Fruit fly (Drosophila melanogaster) whole organism, embryonic: ENCODE measurements around the gene gry.

Experiments used
- Atf-2 ChIP-seq: fragments of 200-800 bp; sonication (Bioruptor generic); optimal IDR thresholded peaks from 2 replicates; lab custom pipeline; 2016; ENCODE audit warnings: missing biosample characterization, missing genetic modification characterization
- BtbVII ChIP-seq: fragments of 200-800 bp; sonication (Bioruptor generic); optimal IDR thresholded peaks from 3 replicates; lab custom pipeline; 2017; ENCODE audit warnings: missing biosample characterization, mild to moderate bottlenecking, missing genetic modification characterization
- Bteb2 ChIP-seq: fragments of 200-800 bp; sonication (Bioruptor generic); optimal IDR thresholded peaks from 2 replicates; lab custom pipeline; 2016; ENCODE audit warnings: missing biosample characterization, missing genetic modification characterization
- CG10321 ChIP-seq: fragments of 200-800 bp; sonication (Bioruptor generic); IDR thresholded peaks from 2 replicates; pipeline ENCODE4 v1.3.6; 2022; ENCODE audit warnings: missing biosample characterization, missing genetic modification characterization
- CG10979 ChIP-seq: fragments of 200-800 bp; sonication (Bioruptor generic); optimal IDR thresholded peaks from 2 replicates; lab custom pipeline; 2018; ENCODE audit warnings: missing biosample characterization, mild to moderate bottlenecking, missing genetic modification characterization, moderate library complexity
- CG11504 ChIP-seq: fragments of 200-800 bp; sonication (Bioruptor generic); optimal IDR thresholded peaks from 3 replicates; lab custom pipeline; 2019; ENCODE audit warnings: missing biosample characterization, mild to moderate bottlenecking, missing genetic modification characterization, moderate library complexity
- CG14014 ChIP-seq: fragments of 200-800 bp; sonication (Bioruptor generic); IDR thresholded peaks from 2 replicates; pipeline ENCODE4 v1.3.6; 2022; ENCODE audit warnings: missing biosample characterization, missing genetic modification characterization
- CG1647 ChIP-seq: fragments of 200-800 bp; sonication (Bioruptor generic); optimal IDR thresholded peaks from 3 replicates; lab custom pipeline; 2016; ENCODE audit warnings: missing biosample characterization, missing genetic modification characterization
- CG17912 ChIP-seq: fragments of 200-800 bp; sonication (Bioruptor generic); optimal IDR thresholded peaks from 2 replicates; lab custom pipeline; 2018; ENCODE audit warnings: missing biosample characterization, mild to moderate bottlenecking, missing genetic modification characterization
- CG33557 ChIP-seq: fragments of 200-800 bp; sonication (Bioruptor generic); optimal IDR thresholded peaks from 2 replicates; lab custom pipeline; 2019; ENCODE audit warnings: missing biosample characterization, mild to moderate bottlenecking, missing genetic modification characterization, moderate library complexity
- CG42726 ChIP-seq: fragments of 200-800 bp; sonication (Bioruptor generic); IDR thresholded peaks from 2 replicates; pipeline ENCODE4 v1.3.6; 2022; ENCODE audit warnings: missing biosample characterization, missing genetic modification characterization; ENCODE audit not compliant: partially characterized antibody
- CG4282 ChIP-seq: fragments of 200-800 bp; sonication (Bioruptor generic); optimal IDR thresholded peaks from 2 replicates; lab custom pipeline; 2016; ENCODE audit warnings: missing biosample characterization, missing genetic modification characterization
- CG4617 ChIP-seq: fragments of 200-800 bp; sonication (Bioruptor generic); optimal IDR thresholded peaks from 3 replicates; lab custom pipeline; 2016; ENCODE audit warnings: missing biosample characterization, missing genetic modification characterization, borderline replicate concordance
- CG4730 ChIP-seq: fragments of 200-800 bp; sonication (Bioruptor generic); IDR thresholded peaks from 2 replicates; pipeline ENCODE4 v1.3.6; 2022; ENCODE audit warnings: missing biosample characterization, missing genetic modification characterization
- CG6689 ChIP-seq: fragments of 200-800 bp; sonication (Bioruptor generic); IDR thresholded peaks from 2 replicates; pipeline ENCODE4 v1.3.6; 2022; ENCODE audit warnings: missing biosample characterization, missing genetic modification characterization
- CG7745 ChIP-seq: fragments of 200-800 bp; sonication (Bioruptor generic); optimal IDR thresholded peaks from 2 replicates; lab custom pipeline; 2018; ENCODE audit warnings: missing biosample characterization, mild to moderate bottlenecking, missing genetic modification characterization, moderate library complexity
- CG9797 ChIP-seq: fragments of 200-800 bp; sonication (Bioruptor generic); optimal IDR thresholded peaks from 3 replicates; lab custom pipeline; 2018; ENCODE audit warnings: missing biosample characterization, mild to moderate bottlenecking, missing genetic modification characterization
- Chrac-16 ChIP-seq: fragments of 200-800 bp; sonication (Bioruptor generic); optimal IDR thresholded peaks from 3 replicates; lab custom pipeline; 2016; ENCODE audit warnings: missing biosample characterization, missing genetic modification characterization
- CoRest ChIP-seq: fragments of 200-800 bp; sonication (Bioruptor generic); optimal IDR thresholded peaks from 3 replicates; lab custom pipeline; 2018; ENCODE audit warnings: missing biosample characterization, mild to moderate bottlenecking, missing genetic modification characterization, moderate library complexity
- Dek ChIP-seq: fragments of 200-800 bp; sonication (Bioruptor generic); optimal IDR thresholded peaks from 3 replicates; lab custom pipeline; 2019; ENCODE audit warnings: missing biosample characterization, mild to moderate bottlenecking, missing genetic modification characterization, moderate library complexity
- ERR ChIP-seq: fragments of 200-800 bp; sonication (Bioruptor generic); optimal IDR thresholded peaks from 2 replicates; lab custom pipeline; 2016; ENCODE audit warnings: missing biosample characterization, missing genetic modification characterization
- H15 ChIP-seq: fragments of 200-800 bp; sonication (Bioruptor generic); IDR thresholded peaks from 3 replicates; pipeline ENCODE4 v1.3.6; 2022; ENCODE audit warnings: missing biosample characterization, missing genetic modification characterization
- H2.0 ChIP-seq: fragments of 200-800 bp; sonication (Bioruptor generic); IDR thresholded peaks from 2 replicates; pipeline ENCODE4 v1.3.6; 2022; ENCODE audit warnings: missing biosample characterization, missing genetic modification characterization
- Hr39 ChIP-seq: fragments of >200 bp; optimal IDR thresholded peaks from 2 replicates; lab custom pipeline; 2017
- Hr51 ChIP-seq, 2 experiments: fragments of 200-800 bp; sonication (Bioruptor generic); optimal IDR thresholded peaks; 2 replicates in 1 of 2; 3 replicates in 1 of 2; lab custom pipeline; 2016 to 2018; ENCODE audit warnings: missing biosample characterization in 2 of 2, missing genetic modification characterization in 2 of 2, mild to moderate bottlenecking in 1 of 2, moderate library complexity in 1 of 2
- Lim3 ChIP-seq: fragments of 200-800 bp; sonication (Bioruptor generic); IDR thresholded peaks from 2 replicates; pipeline ENCODE4 v1.3.6; 2022; ENCODE audit warnings: missing biosample characterization, missing genetic modification characterization
- Meics ChIP-seq: fragments of 200-800 bp; sonication (Bioruptor generic); optimal IDR thresholded peaks from 2 replicates; lab custom pipeline; 2017; ENCODE audit warnings: missing biosample characterization, mild to moderate bottlenecking, missing genetic modification characterization
- NFAT ChIP-seq: fragments of 200-800 bp; sonication (Bioruptor generic); IDR thresholded peaks from 2 replicates; pipeline ENCODE4 v1.3.6; 2022; ENCODE audit warnings: missing biosample characterization, missing genetic modification characterization
- NK7.1 ChIP-seq: fragments of 200-800 bp; sonication (Bioruptor generic); optimal IDR thresholded peaks from 3 replicates; lab custom pipeline; 2016; ENCODE audit warnings: missing biosample characterization, missing genetic modification characterization
- Neu2 ChIP-seq: fragments of 200-800 bp; sonication (Bioruptor generic); optimal IDR thresholded peaks from 3 replicates; lab custom pipeline; 2016; ENCODE audit warnings: missing biosample characterization, missing genetic modification characterization, borderline replicate concordance
- Scr ChIP-seq: fragments of 200-800 bp; sonication (Bioruptor generic); IDR thresholded peaks from 2 replicates; pipeline ENCODE4 v1.3.6; 2022; ENCODE audit warnings: missing biosample characterization, missing genetic modification characterization; ENCODE audit not compliant: partially characterized antibody
- Sin3A ChIP-seq: fragments of >200 bp; optimal IDR thresholded peaks from 2 replicates; lab custom pipeline; 2018
- Trl ChIP-seq, 3 experiments: fragments of >200 bp in 2 of 3; fragments of 200-800 bp in 1 of 3; sonication (Bioruptor generic) in 1 of 3; optimal IDR thresholded peaks; 2 replicates in 1 of 3; 3 replicates in 2 of 3; lab custom pipeline; 2016 to 2017; ENCODE audit warnings: missing biosample characterization in 1 of 3, missing genetic modification characterization in 1 of 3
- Vsx1 ChIP-seq: fragments of 200-800 bp; sonication (Bioruptor generic); optimal IDR thresholded peaks from 2 replicates; lab custom pipeline; 2017; ENCODE audit warnings: missing biosample characterization, mild to moderate bottlenecking, missing genetic modification characterization, missing genetic modification reagents
- Xbp1 ChIP-seq: fragments of 200-800 bp; sonication (Bioruptor generic); optimal IDR thresholded peaks from 3 replicates; lab custom pipeline; 2016; ENCODE audit warnings: missing biosample characterization, mild to moderate bottlenecking, missing genetic modification characterization
- bcd ChIP-seq: fragments of 200-800 bp; sonication (Bioruptor generic); optimal IDR thresholded peaks from 2 replicates; lab custom pipeline; 2017; ENCODE audit warnings: missing biosample characterization, mild to moderate bottlenecking, missing genetic modification characterization
- chif ChIP-seq, 2 experiments: fragments of 200-800 bp; sonication (Bioruptor generic); optimal IDR thresholded peaks; 3 replicates each; lab custom pipeline; 2016; ENCODE audit warnings: missing biosample characterization in 2 of 2, missing genetic modification characterization in 2 of 2
- en ChIP-seq: fragments of 200-800 bp; sonication (Bioruptor generic); optimal IDR thresholded peaks from 2 replicates; lab custom pipeline; 2016; ENCODE audit warnings: missing biosample characterization, missing genetic modification characterization
- h ChIP-seq: fragments of >200 bp; optimal IDR thresholded peaks from 2 replicates; lab custom pipeline; 2017
- ham ChIP-seq: fragments of 200-800 bp; sonication (Bioruptor generic); IDR thresholded peaks from 2 replicates; pipeline ENCODE4 v1.3.6; 2022; ENCODE audit warnings: missing biosample characterization, missing genetic modification characterization
- hkb ChIP-seq, 2 experiments: fragments of 200-800 bp in 1 of 2; fragments of >200 bp in 1 of 2; sonication (Bioruptor generic) in 1 of 2; IDR thresholded peaks in 1 of 2; optimal IDR thresholded peaks in 1 of 2; 2 replicates each; pipeline versions ENCODE4 v1.3.6 to Lab custom; 2017 to 2022; ENCODE audit warnings: missing biosample characterization in 1 of 2, missing genetic modification characterization in 1 of 2
- ind ChIP-seq: fragments of 200-800 bp; sonication (Bioruptor generic); optimal IDR thresholded peaks from 3 replicates; lab custom pipeline; 2016; ENCODE audit warnings: missing biosample characterization, missing genetic modification characterization
- mam ChIP-seq: fragments of 200-800 bp; sonication (Bioruptor generic); optimal IDR thresholded peaks from 3 replicates; lab custom pipeline; 2016; ENCODE audit warnings: missing biosample characterization, missing genetic modification characterization
- nerfin-2 ChIP-seq: fragments of 200-800 bp; sonication (Bioruptor generic); IDR thresholded peaks from 2 replicates; pipeline ENCODE4 v1.3.6; 2022; ENCODE audit warnings: missing biosample characterization, missing genetic modification characterization; ENCODE audit not compliant: partially characterized antibody
- pho ChIP-seq: fragments of 200-800 bp; sonication (Bioruptor generic); optimal IDR thresholded peaks from 2 replicates; lab custom pipeline; 2016; ENCODE audit warnings: missing biosample characterization, missing genetic modification characterization
- sens-2 ChIP-seq: fragments of 200-800 bp; sonication (Bioruptor generic); IDR thresholded peaks from 2 replicates; pipeline ENCODE4 v1.3.6; 2022; ENCODE audit warnings: missing biosample characterization, missing genetic modification characterization
- trem ChIP-seq: fragments of 200-800 bp; optimal IDR thresholded peaks from 3 replicates; lab custom pipeline; 2019; ENCODE audit warnings: missing biosample characterization, mild to moderate bottlenecking, missing genetic modification characterization, moderate library complexity
- trh ChIP-seq: fragments of 200-800 bp; sonication (Bioruptor generic); optimal IDR thresholded peaks from 2 replicates; lab custom pipeline; 2016; ENCODE audit warnings: missing biosample characterization, missing genetic modification characterization
- vvl ChIP-seq: fragments of 200-800 bp; sonication (Bioruptor generic); IDR thresholded peaks from 2 replicates; pipeline ENCODE4 v1.3.6; 2022; ENCODE audit warnings: missing biosample characterization, missing genetic modification characterization
- zfh1 ChIP-seq: fragments of 200-800 bp; sonication (Bioruptor generic); IDR thresholded peaks from 3 replicates; pipeline ENCODE4 v1.3.6; 2022; ENCODE audit warnings: missing biosample characterization, missing genetic modification characterization

gry gene

DNA sequence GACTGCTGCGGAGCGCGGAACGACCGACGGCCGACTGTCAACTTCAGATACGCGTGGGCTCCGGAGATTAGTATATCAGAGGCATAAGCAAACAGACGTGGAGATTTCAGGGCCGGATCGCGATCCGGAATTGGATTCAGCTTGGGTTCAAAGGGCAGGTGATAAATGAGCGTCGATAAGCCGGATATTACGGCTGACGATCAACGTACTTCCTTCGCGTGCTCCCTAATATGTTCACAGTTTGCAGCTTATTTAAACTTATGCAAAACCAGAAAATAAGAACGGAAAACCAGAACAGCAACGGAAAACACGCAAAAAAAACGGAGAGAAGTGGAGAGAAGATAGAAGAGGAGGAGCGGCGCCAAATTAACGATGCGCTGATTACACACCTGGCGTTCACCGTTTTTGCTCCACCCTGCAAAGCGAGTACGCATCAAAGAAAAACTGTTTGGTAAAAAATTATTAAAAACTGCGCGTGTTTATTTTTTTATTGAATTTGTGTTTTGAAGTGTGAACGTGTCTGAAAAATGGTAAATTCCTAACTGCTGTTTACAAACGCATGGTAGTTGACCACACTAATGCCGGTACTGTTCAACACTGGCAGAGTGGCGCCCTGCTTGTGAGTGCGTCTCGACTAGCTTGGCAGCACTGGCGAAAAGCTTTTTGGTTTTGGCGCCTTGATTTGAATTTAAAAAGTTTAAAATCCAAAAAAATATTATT is 40.3 kb downstream of the gry start, which contains the start of gene CG17746 (continued):
- TF ChIP-seq CG42726: no peak
- peak; percentile 93 for TF ChIP-seq CG9797 (GFP tag; lab: Kevin White, UChicago)
- TF ChIP-seq zfh1 (GFP tag; lab: Robert Waterston, UW): no peak
- peak; percentile 52 for TF ChIP-seq vvl
- TF ChIP-seq Lim3 (GFP tag; lab: Robert Waterston, UW): no peak
- TF ChIP-seq ind (GFP tag; lab: Kevin White, UChicago): peak; percentile 0
- TF ChIP-seq BtbVII: peak; percentile 0
- TF ChIP-seq CG1647 (GFP tag; lab: Kevin White, UChicago): peak; percentile 15
- peak; percentile 60 for TF ChIP-seq CoRest (tag; lab: Kevin White, UChicago)
- peak; percentile 72 for TF ChIP-seq CG4282 (GFP tag; lab: Kevin White, UChicago)
- no peak for TF ChIP-seq CG7745 (tag; lab: Kevin White, UChicago)
- TF ChIP-seq CG14014 (GFP tag; lab: Robert Waterston, UW): no peak
- TF ChIP-seq CG10321: no peak
- no peak for TF ChIP-seq trh (GFP tag; lab: Kevin White, UChicago)
- TF ChIP-seq Scr (GFP tag; lab: Robert Waterston, UW): peak; percentile 50
- no peak for TF ChIP-seq CG33557
- no peak for TF ChIP-seq CG6689 (GFP tag; lab: Robert Waterston, UW)
- TF ChIP-seq ham (GFP tag; lab: Robert Waterston, UW): no peak
- TF ChIP-seq H15 (GFP tag; lab: Robert Waterston, UW): no peak
- peak; percentile 76 for TF ChIP-seq mam (GFP tag; lab: Kevin White, UChicago)
- TF ChIP-seq h (lab: Kevin White, UChicago): no peak
- TF ChIP-seq sens-2 (GFP tag; lab: Robert Waterston, UW): no peak
- TF ChIP-seq Bteb2 (GFP tag; lab: Kevin White, UChicago): peak; percentile 45
- TF ChIP-seq Hr39 (lab: Kevin White, UChicago): no peak
- TF ChIP-seq Dek (tag; lab: Kevin White, UChicago): peak; percentile 54
- TF ChIP-seq en (GFP tag; lab: Kevin White, UChicago): no peak
- peak; percentile 28 for TF ChIP-seq Chrac-16 (GFP tag; lab: Kevin White, UChicago)
- no peak for TF ChIP-seq Meics (GFP tag; lab: Kevin White, UChicago)
- peak; percentile 87 for TF ChIP-seq trem
- TF ChIP-seq NFAT (GFP tag; lab: Robert Waterston, UW): peak; percentile 55; the same call in 1 of the 2 replicates
- TF ChIP-seq hkb (optimal IDR thresholded peaks at IDR 0.05; lab: Kevin White, UChicago): peak; percentile 84
- no peak for TF ChIP-seq hkb (GFP tag; IDR thresholded peaks at IDR 0.05; lab: Robert Waterston, UW)
- TF ChIP-seq ERR (GFP tag; lab: Kevin White, UChicago): peak; percentile 50
- TF ChIP-seq CG11504 (tag; lab: Kevin White, UChicago): no peak
- TF ChIP-seq pho (GFP tag; lab: Kevin White, UChicago): peak; percentile 70
- TF ChIP-seq Hr51 (GFP tag; optimal IDR thresholded peaks at IDR 0.05; lab: Kevin White, UChicago): peak in 1 of 2 experiments; percentile 78
- TF ChIP-seq Trl (optimal IDR thresholded peaks at IDR 0.05; lab: Kevin White, UChicago): peak in 1 of 2 experiments; percentile 10
- TF ChIP-seq Trl (GFP tag; optimal IDR thresholded peaks at IDR 0.05; lab: Kevin White, UChicago): peak; percentile 38
- TF ChIP-seq bcd (GFP tag; lab: Kevin White, UChicago): no peak
- TF ChIP-seq Atf-2 (GFP tag; lab: Kevin White, UChicago): no peak
- no peak for TF ChIP-seq nerfin-2 (GFP tag; lab: Robert Waterston, UW)
- peak; percentile 64 for TF ChIP-seq Sin3A (lab: Kevin White, UChicago)
- no peak for TF ChIP-seq NK7.1 (GFP tag; lab: Kevin White, UChicago)
- TF ChIP-seq Vsx1 (GFP tag; lab: Kevin White, UChicago): no peak
- no peak for TF ChIP-seq CG10979
- peak in 1 of 2 experiments; percentile 29 for TF ChIP-seq chif (GFP tag; optimal IDR thresholded peaks at IDR 0.05; lab: Kevin White, UChicago)
- TF ChIP-seq CG4730 (GFP tag; lab: Robert Waterston, UW): no peak
- TF ChIP-seq Xbp1 (GFP tag; lab: Kevin White, UChicago): peak; percentile 38
- TF ChIP-seq Neu2: no peak
- 0 out of 2 replicates have a peak, but pooled peaks have one; percentile 9 for TF ChIP-seq H2.0 (GFP tag; lab: Robert Waterston, UW)
- peak; percentile 91 for TF ChIP-seq CG4617
- peak; percentile 69 for TF ChIP-seq CG17912
